Fruit fly (Drosophila melanogaster) whole organism, embryonic: ENCODE results near the gene CG32507.

Experiments
- Abd-B ChIP-seq: fragments of 200-800 bp; sonication (Bioruptor generic); optimal IDR thresholded peaks from 2 replicates; lab custom pipeline; 2018; ENCODE audit warnings: missing biosample characterization, mild to moderate bottlenecking, missing genetic modification characterization, moderate library complexity
- Aef1 ChIP-seq: fragments of 200-800 bp; sonication (Bioruptor generic); IDR thresholded peaks from 3 replicates; pipeline ENCODE4 v1.3.6; 2022; ENCODE audit warnings: missing biosample characterization, missing genetic modification characterization
- Atf-2 ChIP-seq: fragments of 200-800 bp; sonication (Bioruptor generic); optimal IDR thresholded peaks from 2 replicates; lab custom pipeline; 2016; ENCODE audit warnings: missing biosample characterization, missing genetic modification characterization
- CG10431 ChIP-seq: fragments of 200-800 bp; sonication (Bioruptor generic); optimal IDR thresholded peaks from 3 replicates; lab custom pipeline; 2018; ENCODE audit warnings: missing biosample characterization, mild to moderate bottlenecking, missing genetic modification characterization
- CG12942 ChIP-seq: fragments of 200-800 bp; sonication (Bioruptor generic); optimal IDR thresholded peaks from 3 replicates; lab custom pipeline; 2016; ENCODE audit warnings: missing biosample characterization, missing genetic modification characterization
- CG17361 ChIP-seq: fragments of 200-800 bp; sonication (Bioruptor generic); IDR thresholded peaks from 3 replicates; pipeline ENCODE4 v1.3.6; 2022; ENCODE audit warnings: missing biosample characterization, missing genetic modification characterization
- CG18764 ChIP-seq: fragments of 200-800 bp; sonication (Bioruptor generic); optimal IDR thresholded peaks from 3 replicates; lab custom pipeline; 2016; ENCODE audit warnings: missing biosample characterization, missing genetic modification characterization
- CG30431 ChIP-seq: fragments of 200-800 bp; sonication (Bioruptor generic); optimal IDR thresholded peaks from 2 replicates; lab custom pipeline; 2017; ENCODE audit warnings: missing biosample characterization, missing genetic modification characterization
- CG32772 ChIP-seq: fragments of 200-800 bp; sonication (Bioruptor generic); IDR thresholded peaks from 2 replicates; pipeline ENCODE4 v1.3.6; 2022; ENCODE audit warnings: missing biosample characterization, missing genetic modification characterization
- CG3281 ChIP-seq: fragments of 200-800 bp; sonication (Bioruptor generic); optimal IDR thresholded peaks from 3 replicates; lab custom pipeline; 2017; ENCODE audit warnings: missing biosample characterization, mild to moderate bottlenecking, missing genetic modification characterization
- CG34224 ChIP-seq: fragments of 200-800 bp; sonication (Bioruptor generic); IDR thresholded peaks from 3 replicates; pipeline ENCODE4 v1.3.6; 2022; ENCODE audit warnings: missing biosample characterization, missing genetic modification characterization; ENCODE audit not compliant: partially characterized antibody
- CG34422 ChIP-seq: fragments of 200-800 bp; sonication (Bioruptor generic); IDR thresholded peaks from 3 replicates; pipeline ENCODE4 v1.3.6; 2022; ENCODE audit warnings: missing biosample characterization, missing genetic modification characterization
- CG5953 ChIP-seq: fragments of 200-800 bp; sonication (Bioruptor generic); IDR thresholded peaks from 2 replicates; pipeline ENCODE4 v1.3.6; 2022; ENCODE audit warnings: missing biosample characterization, missing genetic modification characterization
- CG6254 ChIP-seq: fragments of 200-800 bp; sonication (Bioruptor generic); optimal IDR thresholded peaks from 3 replicates; lab custom pipeline; 2017; ENCODE audit warnings: mild to moderate bottlenecking, missing biosample characterization, missing genetic modification reagents, missing genetic modification characterization
- CG6854 ChIP-seq: fragments of 200-800 bp; sonication (Bioruptor generic); optimal IDR thresholded peaks from 3 replicates; lab custom pipeline; 2017; ENCODE audit warnings: missing biosample characterization, mild to moderate bottlenecking, missing genetic modification characterization
- CG7372 ChIP-seq: fragments of 200-800 bp; sonication (Bioruptor generic); IDR thresholded peaks from 2 replicates; pipeline ENCODE4 v1.3.6; 2022; ENCODE audit warnings: missing biosample characterization, missing genetic modification characterization
- CG7556 ChIP-seq: fragments of 200-800 bp; sonication (Bioruptor generic); optimal IDR thresholded peaks from 2 replicates; lab custom pipeline; 2017; ENCODE audit warnings: missing biosample characterization, mild to moderate bottlenecking, missing genetic modification characterization
- CG7839 ChIP-seq: fragments of 200-800 bp; sonication (Bioruptor generic); optimal IDR thresholded peaks from 3 replicates; lab custom pipeline; 2018; ENCODE audit warnings: missing biosample characterization, mild to moderate bottlenecking, missing genetic modification characterization, moderate library complexity
- CG7963 ChIP-seq: fragments of 200-800 bp; sonication (Bioruptor generic); IDR thresholded peaks from 3 replicates; pipeline ENCODE4 v1.3.6; 2022; ENCODE audit warnings: missing biosample characterization, missing genetic modification characterization; ENCODE audit not compliant: partially characterized antibody
- CG9797 ChIP-seq: fragments of 200-800 bp; sonication (Bioruptor generic); optimal IDR thresholded peaks from 3 replicates; lab custom pipeline; 2018; ENCODE audit warnings: missing biosample characterization, mild to moderate bottlenecking, missing genetic modification characterization
- CTCF ChIP-seq: fragments of 200-800 bp; sonication (Bioruptor generic); optimal IDR thresholded peaks from 2 replicates; lab custom pipeline; 2017; ENCODE audit warnings: missing biosample characterization, mild to moderate bottlenecking, missing genetic modification characterization, moderate library complexity
- Deaf1 ChIP-seq: fragments of 200-800 bp; optimal IDR thresholded peaks from 3 replicates; lab custom pipeline; 2019; ENCODE audit warnings: missing biosample characterization, mild to moderate bottlenecking, missing genetic modification characterization, moderate library complexity
- Dip2 ChIP-seq: fragments of 200-800 bp; sonication (Bioruptor generic); IDR thresholded peaks from 2 replicates; pipeline ENCODE4 v1.3.6; 2022; ENCODE audit warnings: missing biosample characterization, missing genetic modification characterization
- Dp ChIP-seq: fragments of 200-800 bp; sonication (Bioruptor generic); optimal IDR thresholded peaks from 2 replicates; lab custom pipeline; 2018; ENCODE audit warnings: missing biosample characterization, mild to moderate bottlenecking, missing genetic modification characterization, moderate library complexity
- Fer2 ChIP-seq: fragments of 200-800 bp; sonication (Bioruptor generic); optimal IDR thresholded peaks from 2 replicates; lab custom pipeline; 2018; ENCODE audit warnings: missing biosample characterization, mild to moderate bottlenecking, missing genetic modification characterization, moderate library complexity
- Fer3 ChIP-seq: fragments of 200-800 bp; sonication (Bioruptor generic); optimal IDR thresholded peaks from 2 replicates; lab custom pipeline; 2018; ENCODE audit warnings: missing biosample characterization, mild to moderate bottlenecking, missing genetic modification characterization, moderate library complexity
- Gug ChIP-seq: fragments of 200-800 bp; sonication (Bioruptor generic); IDR thresholded peaks from 4 replicates; pipeline ENCODE4 v1.3.6; 2022; ENCODE audit warnings: missing biosample characterization, missing genetic modification characterization
- Hr78 ChIP-seq, 2 experiments: fragments of 200-800 bp in 1 of 2; fragments of >200 bp in 1 of 2; sonication (Bioruptor generic) in 1 of 2; optimal IDR thresholded peaks; 2 replicates each; lab custom pipeline; 2017 to 2019; ENCODE audit warnings: missing biosample characterization in 2 of 2, missing genetic modification characterization in 2 of 2, mild to moderate bottlenecking in 1 of 2, moderate library complexity in 1 of 2
- Nf-YC ChIP-seq: fragments of 200-800 bp; optimal IDR thresholded peaks from 3 replicates; lab custom pipeline; 2019; ENCODE audit warnings: missing biosample characterization, mild to moderate bottlenecking, missing genetic modification characterization, moderate library complexity
- Rx ChIP-seq: fragments of 200-800 bp; sonication (Bioruptor generic); IDR thresholded peaks from 2 replicates; pipeline ENCODE4 v1.3.6; 2022; ENCODE audit warnings: missing biosample characterization, missing genetic modification characterization
- Six4 ChIP-seq: fragments of 200-800 bp; sonication (Bioruptor generic); optimal IDR thresholded peaks from 2 replicates; lab custom pipeline; 2016; ENCODE audit warnings: missing biosample characterization, missing genetic modification characterization
- Trl ChIP-seq, 3 experiments: fragments of >200 bp in 2 of 3; fragments of 200-800 bp in 1 of 3; sonication (Bioruptor generic) in 1 of 3; optimal IDR thresholded peaks; 2 replicates in 1 of 3; 3 replicates in 2 of 3; lab custom pipeline; 2016 to 2017; ENCODE audit warnings: missing biosample characterization in 1 of 3, missing genetic modification characterization in 1 of 3
- btn ChIP-seq: fragments of 200-800 bp; sonication (Bioruptor generic); optimal IDR thresholded peaks from 2 replicates; lab custom pipeline; 2016; ENCODE audit warnings: missing biosample characterization, missing genetic modification characterization
- cad ChIP-seq: fragments of >200 bp; optimal IDR thresholded peaks from 2 replicates; lab custom pipeline; 2017; ENCODE audit warnings: missing biosample characterization, missing genetic modification characterization
- crp ChIP-seq, 2 experiments: fragments of 200-800 bp; sonication (Bioruptor generic); optimal IDR thresholded peaks; 2 replicates in 1 of 2; 3 replicates in 1 of 2; lab custom pipeline; 2017; ENCODE audit warnings: missing biosample characterization in 2 of 2, missing genetic modification characterization in 2 of 2, mild to moderate bottlenecking in 1 of 2, moderate library complexity in 1 of 2
- disco-r ChIP-seq: fragments of 200-800 bp; sonication (Bioruptor generic); optimal IDR thresholded peaks from 2 replicates; lab custom pipeline; 2016; ENCODE audit warnings: missing biosample characterization, missing genetic modification characterization
- dmrt11E ChIP-seq: fragments of 200-800 bp; sonication (Bioruptor generic); optimal IDR thresholded peaks from 3 replicates; lab custom pipeline; 2018; ENCODE audit warnings: missing biosample characterization, mild to moderate bottlenecking, missing genetic modification characterization, moderate library complexity
- gem ChIP-seq: fragments of 200-800 bp; sonication (Bioruptor generic); optimal IDR thresholded peaks from 2 replicates; lab custom pipeline; 2019; ENCODE audit warnings: missing biosample characterization, mild to moderate bottlenecking, missing genetic modification characterization, moderate library complexity
- hkb ChIP-seq, 2 experiments: fragments of 200-800 bp in 1 of 2; fragments of >200 bp in 1 of 2; sonication (Bioruptor generic) in 1 of 2; IDR thresholded peaks in 1 of 2; optimal IDR thresholded peaks in 1 of 2; 2 replicates each; pipeline versions ENCODE4 v1.3.6 to Lab custom; 2017 to 2022; ENCODE audit warnings: missing biosample characterization in 1 of 2, missing genetic modification characterization in 1 of 2
- lbe ChIP-seq: fragments of 200-800 bp; sonication (Bioruptor generic); optimal IDR thresholded peaks from 2 replicates; lab custom pipeline; 2016; ENCODE audit warnings: missing biosample characterization, mild to moderate bottlenecking, missing genetic modification characterization
- p53 ChIP-seq: fragments of 200-800 bp; sonication (Bioruptor generic); optimal IDR thresholded peaks from 2 replicates; lab custom pipeline; 2016; ENCODE audit warnings: missing biosample characterization, missing genetic modification characterization
- pho ChIP-seq: fragments of 200-800 bp; sonication (Bioruptor generic); optimal IDR thresholded peaks from 2 replicates; lab custom pipeline; 2016; ENCODE audit warnings: missing biosample characterization, missing genetic modification characterization
- sens-2 ChIP-seq: fragments of 200-800 bp; sonication (Bioruptor generic); IDR thresholded peaks from 2 replicates; pipeline ENCODE4 v1.3.6; 2022; ENCODE audit warnings: missing biosample characterization, missing genetic modification characterization
- tna ChIP-seq: fragments of 200-800 bp; sonication (Bioruptor generic); IDR thresholded peaks from 2 replicates; pipeline ENCODE4 v1.3.6; 2022; ENCODE audit warnings: missing biosample characterization, missing genetic modification characterization; ENCODE audit not compliant: partially characterized antibody
- twi ChIP-seq: fragments of 200-800 bp; optimal IDR thresholded peaks from 2 replicates; lab custom pipeline; 2019; ENCODE audit warnings: missing biosample characterization, mild to moderate bottlenecking, missing genetic modification characterization, moderate library complexity
- vfl ChIP-seq: fragments of 200-800 bp; sonication (Bioruptor generic); optimal IDR thresholded peaks from 2 replicates; lab custom pipeline; 2016; ENCODE audit warnings: missing biosample characterization, missing genetic modification characterization
- vvl ChIP-seq: fragments of 200-800 bp; sonication (Bioruptor generic); IDR thresholded peaks from 2 replicates; pipeline ENCODE4 v1.3.6; 2022; ENCODE audit warnings: missing biosample characterization, missing genetic modification characterization
- wor ChIP-seq: fragments of 200-800 bp; sonication (Bioruptor generic); IDR thresholded peaks from 2 replicates; pipeline ENCODE4 v1.3.6; 2022; ENCODE audit warnings: missing biosample characterization, missing genetic modification characterization
- zen2 ChIP-seq: fragments of 200-800 bp; sonication (Bioruptor generic); IDR thresholded peaks from 3 replicates; pipeline ENCODE4 v1.3.6; 2022; ENCODE audit warnings: missing biosample characterization, missing genetic modification characterization; ENCODE audit not compliant: partially characterized antibody

The CG32507 gene

DNA sequence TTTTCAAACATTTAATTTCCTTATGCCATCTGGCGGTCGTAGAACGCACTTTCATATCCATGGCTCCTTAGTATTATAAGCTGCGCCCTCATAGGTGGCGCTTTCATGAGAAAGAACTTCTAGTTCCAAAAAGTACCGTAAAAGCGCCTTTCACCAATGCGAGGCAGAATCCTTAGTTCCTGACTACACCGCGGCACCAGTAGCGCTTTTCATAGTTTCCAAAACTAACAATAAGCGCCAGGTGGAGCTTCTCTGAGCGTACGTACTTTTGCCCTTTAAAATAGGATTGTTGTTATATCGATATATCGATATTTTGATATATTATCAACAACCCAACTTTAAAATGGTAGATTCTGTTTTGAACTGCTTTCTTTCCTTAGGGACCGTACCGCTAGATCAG lies 20.6 kb downstream of the CG32507 start (continued):
- TF ChIP-seq vfl (GFP tag; lab: Kevin White, UChicago) (peak; percentile 34), CG10431 (GFP tag; lab: Kevin White, UChicago) (peak; percentile 66), CG7963 (GFP tag; lab: Robert Waterston, UW) (peak; percentile 63; the same call in 2 of the 3 replicates), zen2 (peak; percentile 70; the same call in 2 of the 3 replicates), CG6254 (no peak), Rx (peak; percentile 61), tna (GFP tag; lab: Robert Waterston, UW) (peak; percentile 82), Fer2 (peak; percentile 49), CG32772 (GFP tag; lab: Robert Waterston, UW) (peak; percentile 76), Six4 (GFP tag; lab: Kevin White, UChicago) (peak; percentile 67), hkb (optimal IDR thresholded peaks at IDR 0.05; lab: Kevin White, UChicago) (peak; percentile 76), hkb (GFP tag; IDR thresholded peaks at IDR 0.05; lab: Robert Waterston, UW) (no peak; the same call in 1 of the 2 replicates), lbe (no peak), Trl (optimal IDR thresholded peaks at IDR 0.05; lab: Kevin White, UChicago) (no peak), Trl (GFP tag; optimal IDR thresholded peaks at IDR 0.05; lab: Kevin White, UChicago) (peak; percentile 60), Gug (peak; percentile 61; the same call in 2 of the 4 replicates), CG7372 (GFP tag; lab: Robert Waterston, UW) (no peak; the same call in none of the 2 replicates), dmrt11E (tag; lab: Kevin White, UChicago) (peak; percentile 79), Nf-YC (tag; lab: Kevin White, UChicago) (peak; percentile 58), Dip2 (GFP tag; lab: Robert Waterston, UW) (peak; percentile 86), disco-r (peak; percentile 50), CG34224 (peak; percentile 88), sens-2 (GFP tag; lab: Robert Waterston, UW) (peak; percentile 67; the same call in 1 of the 2 replicates), twi (peak; percentile 55), vvl (peak; percentile 85), Hr78 (GFP tag; optimal IDR thresholded peaks at IDR 0.05; lab: Kevin White, UChicago) (no peak), wor (GFP tag; lab: Robert Waterston, UW) (peak; percentile 43; the same call in 1 of the 2 replicates), CG6854 (GFP tag; lab: Kevin White, UChicago) (peak; percentile 37), CG5953 (GFP tag; lab: Robert Waterston, UW) (peak; percentile 71), pho (GFP tag; lab: Kevin White, UChicago) (peak; percentile 65), p53 (GFP tag; lab: Kevin White, UChicago) (peak; percentile 50), Fer3 (tag; lab: Kevin White, UChicago) (peak; percentile 70), CTCF (GFP tag; lab: Kevin White, UChicago) (peak; percentile 99), Aef1 (GFP tag; lab: Robert Waterston, UW) (peak; percentile 71), CG30431 (GFP tag; lab: Kevin White, UChicago) (peak; percentile 58), CG3281 (GFP tag; lab: Kevin White, UChicago) (peak; percentile 34), cad (GFP tag; lab: Kevin White, UChicago) (no peak), Atf-2 (GFP tag; lab: Kevin White, UChicago) (peak; percentile 76), Deaf1 (tag; lab: Kevin White, UChicago) (peak; percentile 39), CG7839 (tag; lab: Kevin White, UChicago) (peak; percentile 79), CG7556 (GFP tag; lab: Kevin White, UChicago) (no peak), CG17361 (GFP tag; lab: Robert Waterston, UW) (peak; percentile 74; the same call in 2 of the 3 replicates), gem (tag; lab: Kevin White, UChicago) (peak; percentile 75), CG18764 (GFP tag; lab: Kevin White, UChicago) (peak; percentile 80), CG9797 (GFP tag; lab: Kevin White, UChicago) (peak; percentile 39), CG12942 (GFP tag; lab: Kevin White, UChicago) (peak; percentile 77), CG34422 (peak; percentile 71), crp (GFP tag; optimal IDR thresholded peaks at IDR 0.05; lab: Kevin White, UChicago) (peak in 1 of 2 experiments; percentile 1), btn (GFP tag; lab: Kevin White, UChicago) (peak; percentile 48), Dp (GFP tag; lab: Kevin White, UChicago) (peak; percentile 54), Abd-B (GFP tag; lab: Kevin White, UChicago) (peak; percentile 51)
